Fruit fly (Drosophila melanogaster) whole organism, embryonic: ENCODE data around the gene sosie.

Source experiments
- Abd-B ChIP-seq: fragments of 200-800 bp; sonication (Bioruptor generic); optimal IDR thresholded peaks from 2 replicates; lab custom pipeline; 2018; ENCODE audit warnings: missing biosample characterization, mild to moderate bottlenecking, missing genetic modification characterization, moderate library complexity
- Adf1 ChIP-seq: fragments of 200-800 bp; sonication (Bioruptor generic); IDR thresholded peaks from 2 replicates; pipeline ENCODE4 v1.3.6; 2022; ENCODE audit warnings: missing biosample characterization, missing genetic modification characterization
- CG10267 ChIP-seq: fragments of 200-800 bp; sonication (Bioruptor generic); optimal IDR thresholded peaks from 2 replicates; lab custom pipeline; 2018; ENCODE audit warnings: missing biosample characterization, mild to moderate bottlenecking, missing genetic modification characterization, moderate library complexity
- CG10366 ChIP-seq: fragments of 200-800 bp; sonication (Bioruptor generic); IDR thresholded peaks from 2 replicates; pipeline ENCODE4 v1.3.6; 2022; ENCODE audit warnings: missing biosample characterization, missing genetic modification characterization
- CG10431 ChIP-seq: fragments of 200-800 bp; sonication (Bioruptor generic); optimal IDR thresholded peaks from 3 replicates; lab custom pipeline; 2018; ENCODE audit warnings: missing biosample characterization, mild to moderate bottlenecking, missing genetic modification characterization
- CG10565 ChIP-seq: fragments of 200-800 bp; sonication (Bioruptor generic); optimal IDR thresholded peaks from 3 replicates; lab custom pipeline; 2016; ENCODE audit warnings: missing biosample characterization, mild to moderate bottlenecking, missing genetic modification characterization
- CG12071 ChIP-seq: fragments of 200-800 bp; sonication (Bioruptor generic); optimal IDR thresholded peaks from 3 replicates; lab custom pipeline; 2018; ENCODE audit warnings: missing biosample characterization, mild to moderate bottlenecking, missing genetic modification characterization
- CG12219 ChIP-seq: fragments of 200-800 bp; sonication (Bioruptor generic); optimal IDR thresholded peaks from 3 replicates; lab custom pipeline; 2018; ENCODE audit warnings: missing biosample characterization, mild to moderate bottlenecking, missing genetic modification characterization
- CG15269 ChIP-seq: fragments of 200-800 bp; sonication (Bioruptor generic); optimal IDR thresholded peaks from 2 replicates; lab custom pipeline; 2018; ENCODE audit warnings: missing biosample characterization, mild to moderate bottlenecking, missing genetic modification characterization, moderate library complexity
- CG17361 ChIP-seq: fragments of 200-800 bp; sonication (Bioruptor generic); IDR thresholded peaks from 3 replicates; pipeline ENCODE4 v1.3.6; 2022; ENCODE audit warnings: missing biosample characterization, missing genetic modification characterization
- CG18262 ChIP-seq: fragments of 200-800 bp; optimal IDR thresholded peaks from 3 replicates; lab custom pipeline; 2019; ENCODE audit warnings: missing biosample characterization, mild to moderate bottlenecking, missing genetic modification characterization, moderate library complexity
- CG1832 ChIP-seq: fragments of 200-800 bp; sonication (Bioruptor generic); optimal IDR thresholded peaks from 2 replicates; lab custom pipeline; 2017; ENCODE audit warnings: missing biosample characterization, mild to moderate bottlenecking, missing genetic modification characterization, inconsistent platforms
- CG2202 ChIP-seq: fragments of 200-800 bp; sonication (Bioruptor generic); optimal IDR thresholded peaks from 2 replicates; lab custom pipeline; 2018; ENCODE audit warnings: missing biosample characterization, mild to moderate bottlenecking, missing genetic modification characterization
- CG31441 ChIP-seq: fragments of 200-800 bp; sonication (Bioruptor generic); IDR thresholded peaks from 2 replicates; pipeline ENCODE4 v1.3.6; 2022; ENCODE audit warnings: missing biosample characterization, missing genetic modification characterization
- CG32767 ChIP-seq: fragments of 200-800 bp; sonication (Bioruptor generic); IDR thresholded peaks from 2 replicates; pipeline ENCODE4 v1.3.6; 2022; ENCODE audit warnings: missing biosample characterization, missing genetic modification characterization
- CG5180 ChIP-seq: fragments of 200-800 bp; sonication (Bioruptor generic); optimal IDR thresholded peaks from 3 replicates; lab custom pipeline; 2017; ENCODE audit warnings: missing biosample characterization, missing genetic modification characterization, mild to moderate bottlenecking, moderate library complexity, missing genetic modification reagents
- CG6175 ChIP-seq: fragments of 200-800 bp; sonication (Bioruptor generic); IDR thresholded peaks from 3 replicates; pipeline ENCODE4 v1.3.6; 2022; ENCODE audit warnings: missing biosample characterization, missing genetic modification characterization
- CG6254 ChIP-seq: fragments of 200-800 bp; sonication (Bioruptor generic); optimal IDR thresholded peaks from 3 replicates; lab custom pipeline; 2017; ENCODE audit warnings: mild to moderate bottlenecking, missing biosample characterization, missing genetic modification reagents, missing genetic modification characterization
- CG6813 ChIP-seq: fragments of 200-800 bp; sonication (Bioruptor generic); optimal IDR thresholded peaks from 2 replicates; lab custom pipeline; 2017; ENCODE audit warnings: missing biosample characterization, missing genetic modification characterization, mild to moderate bottlenecking, moderate library complexity, missing genetic modification reagents
- CG7357 ChIP-seq: fragments of 200-800 bp; sonication (Bioruptor generic); IDR thresholded peaks from 3 replicates; pipeline ENCODE4 v1.3.6; 2022; ENCODE audit warnings: missing biosample characterization, missing genetic modification characterization
- CG8765 ChIP-seq: fragments of 200-800 bp; sonication (Bioruptor generic); IDR thresholded peaks from 2 replicates; pipeline ENCODE4 v1.3.6; 2022; ENCODE audit warnings: missing biosample characterization, missing genetic modification characterization
- CkIIα-i1 ChIP-seq: fragments of 200-800 bp; sonication (Bioruptor generic); IDR thresholded peaks from 2 replicates; pipeline ENCODE4 v1.3.6; 2022; ENCODE audit warnings: missing biosample characterization, missing genetic modification characterization
- Dll ChIP-seq: fragments of 200-800 bp; sonication (Bioruptor generic); IDR thresholded peaks from 4 replicates; pipeline ENCODE4 v1.3.6; 2022; ENCODE audit warnings: missing biosample characterization, missing genetic modification characterization; ENCODE audit not compliant: partially characterized antibody
- Fer1 ChIP-seq: fragments of 200-800 bp; sonication (Bioruptor generic); optimal IDR thresholded peaks from 2 replicates; lab custom pipeline; 2017; ENCODE audit warnings: missing biosample characterization, mild to moderate bottlenecking, missing genetic modification characterization
- GATAe ChIP-seq: fragments of 200-800 bp; sonication (Bioruptor generic); conservative IDR thresholded peaks from 2 replicates; pipeline ENCODE4 v1.3.6; 2022; ENCODE audit warnings: missing biosample characterization, missing genetic modification characterization
- HLH54F ChIP-seq: fragments of 200-800 bp; sonication (Bioruptor generic); optimal IDR thresholded peaks from 3 replicates; lab custom pipeline; 2016; ENCODE audit warnings: missing biosample characterization, missing genetic modification characterization
- Hr39 ChIP-seq: fragments of >200 bp; optimal IDR thresholded peaks from 2 replicates; lab custom pipeline; 2017
- MESR4 ChIP-seq: fragments of 200-800 bp; sonication (Bioruptor generic); optimal IDR thresholded peaks from 2 replicates; lab custom pipeline; 2018; ENCODE audit warnings: missing biosample characterization, mild to moderate bottlenecking, missing genetic modification characterization, moderate library complexity
- Med ChIP-seq: fragments of 200-800 bp; sonication (Bioruptor generic); peaks from one replicate; lab custom pipeline; 2016; ENCODE audit warnings: missing biosample characterization, missing genetic modification characterization, mild to moderate bottlenecking, inconsistent platforms, moderate library complexity
- NK7.1 ChIP-seq: fragments of 200-800 bp; sonication (Bioruptor generic); optimal IDR thresholded peaks from 3 replicates; lab custom pipeline; 2016; ENCODE audit warnings: missing biosample characterization, missing genetic modification characterization
- Pdp1 ChIP-seq, 2 experiments: fragments of 200-800 bp; sonication (Bioruptor generic); optimal IDR thresholded peaks; 3 replicates each; lab custom pipeline; 2016; ENCODE audit warnings: missing biosample characterization in 2 of 2, missing genetic modification characterization in 2 of 2, mild to moderate bottlenecking in 1 of 2, moderate library complexity in 1 of 2
- Ssrp ChIP-seq: fragments of 200-800 bp; sonication (Bioruptor generic); optimal IDR thresholded peaks from 2 replicates; lab custom pipeline; 2018; ENCODE audit warnings: missing biosample characterization, mild to moderate bottlenecking, missing genetic modification characterization, moderate library complexity
- bsh ChIP-seq, 2 experiments: fragments of 200-800 bp; sonication (Bioruptor generic); optimal IDR thresholded peaks; 2 replicates each; lab custom pipeline; 2017 to 2018; ENCODE audit warnings: mild to moderate bottlenecking in 2 of 2, missing biosample characterization in 2 of 2, missing genetic modification characterization in 2 of 2, moderate library complexity in 1 of 2
- danr ChIP-seq: fragments of 200-800 bp; sonication (Bioruptor generic); IDR thresholded peaks from 2 replicates; pipeline ENCODE4 v1.3.6; 2022; ENCODE audit warnings: missing biosample characterization, missing genetic modification characterization
- ems ChIP-seq: fragments of 200-800 bp; sonication (Bioruptor generic); optimal IDR thresholded peaks from 3 replicates; lab custom pipeline; 2016; ENCODE audit warnings: missing biosample characterization, missing genetic modification characterization
- eve ChIP-seq, 2 experiments: fragments of >200 bp; optimal IDR thresholded peaks; 2 replicates each; lab custom pipeline; 2017; ENCODE audit warnings: missing biosample characterization in 2 of 2, missing genetic modification characterization in 2 of 2
- gce ChIP-seq: fragments of 200-800 bp; sonication (Bioruptor generic); IDR thresholded peaks from 3 replicates; pipeline ENCODE4 v1.3.6; 2022; ENCODE audit warnings: missing biosample characterization, missing genetic modification characterization
- grau ChIP-seq: fragments of 200-800 bp; optimal IDR thresholded peaks from 3 replicates; lab custom pipeline; 2019; ENCODE audit warnings: missing biosample characterization, mild to moderate bottlenecking, missing genetic modification characterization, moderate library complexity
- gsb-n ChIP-seq: fragments of 200-800 bp; sonication (Bioruptor generic); optimal IDR thresholded peaks from 3 replicates; lab custom pipeline; 2018; ENCODE audit warnings: missing biosample characterization, mild to moderate bottlenecking, missing genetic modification characterization
- gt ChIP-seq: fragments of 200-800 bp; sonication (Bioruptor generic); IDR thresholded peaks from 2 replicates; pipeline ENCODE4 v1.3.6; 2022; ENCODE audit warnings: missing biosample characterization, missing genetic modification characterization
- hbn ChIP-seq: fragments of 200-800 bp; sonication (Bioruptor generic); IDR thresholded peaks from 2 replicates; pipeline ENCODE4 v1.3.6; 2022; ENCODE audit warnings: missing biosample characterization, missing genetic modification characterization; ENCODE audit not compliant: partially characterized antibody
- mam ChIP-seq: fragments of 200-800 bp; sonication (Bioruptor generic); optimal IDR thresholded peaks from 3 replicates; lab custom pipeline; 2016; ENCODE audit warnings: missing biosample characterization, missing genetic modification characterization
- nerfin-1 ChIP-seq: fragments of 200-800 bp; sonication (Bioruptor generic); optimal IDR thresholded peaks from 3 replicates; lab custom pipeline; 2019; ENCODE audit warnings: missing biosample characterization, mild to moderate bottlenecking, missing genetic modification characterization, moderate library complexity
- pan ChIP-seq, 4 experiments: fragments of >200 bp in 3 of 4; fragments of 200-800 bp in 1 of 4; sonication (Bioruptor generic) in 1 of 4; optimal IDR thresholded peaks in 3 of 4; IDR thresholded peaks in 1 of 4; 2 replicates each; pipeline versions ENCODE4 v1.3.6 to Lab custom; 2017 to 2022; ENCODE audit warnings: missing biosample characterization in 2 of 4, missing genetic modification characterization in 2 of 4, mixed read lengths in 1 of 4
- pita ChIP-seq: fragments of 200-800 bp; sonication (Bioruptor generic); optimal IDR thresholded peaks from 2 replicates; lab custom pipeline; 2017; ENCODE audit warnings: missing biosample characterization, mild to moderate bottlenecking, missing genetic modification characterization
- sc ChIP-seq, 3 experiments: fragments of >200 bp in 2 of 3; fragments of 200-800 bp in 1 of 3; sonication (Bioruptor generic) in 1 of 3; optimal IDR thresholded peaks; 2 replicates in 2 of 3; 3 replicates in 1 of 3; lab custom pipeline; 2017; ENCODE audit warnings: mild to moderate bottlenecking in 1 of 3, missing biosample characterization in 1 of 3, missing genetic modification characterization in 1 of 3, missing genetic modification reagents in 1 of 3
- seq ChIP-seq: fragments of 200-800 bp; sonication (Bioruptor generic); IDR thresholded peaks from 2 replicates; pipeline ENCODE4 v1.3.6; 2022; ENCODE audit warnings: missing biosample characterization, missing genetic modification characterization
- slou ChIP-seq: fragments of 200-800 bp; sonication (Bioruptor generic); optimal IDR thresholded peaks from 3 replicates; lab custom pipeline; 2016; ENCODE audit warnings: missing biosample characterization, missing genetic modification characterization
- stwl ChIP-seq: fragments of 200-800 bp; sonication (Bioruptor generic); optimal IDR thresholded peaks from 3 replicates; lab custom pipeline; 2018; ENCODE audit warnings: missing biosample characterization, mild to moderate bottlenecking, missing genetic modification characterization, moderate library complexity
- toy ChIP-seq: fragments of 200-800 bp; sonication (Bioruptor generic); IDR thresholded peaks from 2 replicates; pipeline ENCODE4 v1.3.6; 2022; ENCODE audit warnings: missing biosample characterization, missing genetic modification characterization

Gene sosie

DNA sequence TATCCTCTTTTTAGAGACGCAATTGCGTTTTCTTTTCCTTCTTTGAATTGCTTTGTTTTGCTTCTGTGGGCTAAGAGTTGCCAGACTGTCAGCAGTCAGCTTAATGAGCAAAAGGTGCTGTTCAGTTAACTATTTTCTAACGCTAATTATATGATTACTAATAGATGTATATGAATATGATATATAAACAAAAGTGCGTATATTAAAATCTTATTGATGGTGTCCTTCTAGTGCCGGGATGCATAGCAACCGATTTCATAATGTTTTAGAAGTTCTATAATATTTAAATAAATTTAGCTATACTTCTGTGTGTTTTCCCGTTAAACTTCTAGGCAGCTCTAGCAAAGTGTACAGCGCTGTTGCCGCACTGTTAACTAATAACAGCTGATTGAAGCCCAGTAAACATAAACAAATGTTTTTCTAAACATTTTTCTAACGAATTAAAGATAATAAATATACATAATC is 3.8 kb upstream of the sosie start, which contains the start of the genes Kaz and CG43273 (continued):
- TF ChIP-seq CG7357 (GFP tag; lab: Robert Waterston, UW) (no peak), Abd-B (GFP tag; lab: Kevin White, UChicago) (peak; percentile 81), CG10565 (GFP tag; lab: Kevin White, UChicago) (no peak), MESR4 (no peak), CG17361 (GFP tag; lab: Robert Waterston, UW) (no peak; the same call in 2 of the 3 replicates), hbn (no peak), CG6175 (GFP tag; lab: Robert Waterston, UW) (no peak), Dll (0 out of 4 replicates have a peak, but pooled peaks have one; percentile 25), CG10366 (GFP tag; lab: Robert Waterston, UW) (peak; percentile 49; the same call in 1 of the 2 replicates), sc (optimal IDR thresholded peaks at IDR 0.05; lab: Kevin White, UChicago) (no peak), sc (GFP tag; optimal IDR thresholded peaks at IDR 0.05; lab: Kevin White, UChicago) (no peak), gt (no peak), CG18262 (tag; lab: Kevin White, UChicago) (no peak), gce (GFP tag; lab: Robert Waterston, UW) (no peak), CG12071 (GFP tag; lab: Kevin White, UChicago) (no peak), CG8765 (no peak), slou (GFP tag; lab: Kevin White, UChicago) (peak; percentile 35), Adf1 (GFP tag; lab: Robert Waterston, UW) (no peak), Fer1 (no peak), danr (GFP tag; lab: Robert Waterston, UW) (no peak), ems (GFP tag; lab: Kevin White, UChicago) (peak; percentile 6), gsb-n (tag; lab: Kevin White, UChicago) (no peak), CG1832 (GFP tag; lab: Kevin White, UChicago) (no peak), CG5180 (GFP tag; lab: Kevin White, UChicago) (no peak), Ssrp (peak; percentile 66), pan (optimal IDR thresholded peaks at IDR 0.05; lab: Kevin White, UChicago) (no peak), pan (GFP tag; optimal IDR thresholded peaks at IDR 0.05 in 1 of 2, IDR thresholded peaks at IDR 0.05 in 1 of 2) (no peak), NK7.1 (GFP tag; lab: Kevin White, UChicago) (no peak), nerfin-1 (tag; lab: Kevin White, UChicago) (no peak), bsh (GFP tag; optimal IDR thresholded peaks at IDR 0.05; lab: Kevin White, UChicago) (no peak), mam (GFP tag; lab: Kevin White, UChicago) (peak; percentile 12), CG2202 (peak; percentile 12), HLH54F (GFP tag; lab: Kevin White, UChicago) (no peak), GATAe (GFP tag; lab: Robert Waterston, UW) (no peak), seq (GFP tag; lab: Robert Waterston, UW) (no peak), toy (GFP tag; lab: Robert Waterston, UW) (no peak), pita (GFP tag; lab: Kevin White, UChicago) (no peak), CG6813 (no peak), CG10431 (GFP tag; lab: Kevin White, UChicago) (no peak), Hr39 (no peak), CG12219 (GFP tag; lab: Kevin White, UChicago) (no peak), CG10267 (tag; lab: Kevin White, UChicago) (peak; percentile 68), CG6254 (GFP tag; lab: Kevin White, UChicago) (peak; percentile 7), stwl (tag; lab: Kevin White, UChicago) (no peak), CG32767 (GFP tag; lab: Robert Waterston, UW) (no peak; the same call in 1 of the 2 replicates), Med (GFP tag; lab: Kevin White, UChicago) (peak; percentile 81), eve (GFP tag; optimal IDR thresholded peaks at IDR 0.05; lab: Kevin White, UChicago) (no peak), CG31441 (no peak; the same call in 1 of the 2 replicates), CG15269 (no peak), Pdp1 (GFP tag; optimal IDR thresholded peaks at IDR 0.05; lab: Kevin White, UChicago) (no peak), CkIIα-i1 (GFP tag; lab: Robert Waterston, UW) (no peak), grau (tag; lab: Kevin White, UChicago) (no peak)
